Worm (Caenorhabditis elegans): ENCODE results near the gene K04C2.2.

ce11 chrIII:6928725-6929124, 39.2 kb downstream of the K04C2.2 start, which contains the start of gene flap-1:
- TF ChIP-seq nhr-12 (tag; optimal IDR thresholded peaks at IDR 0.05) (no peak), unc-62 (GFP tag; optimal IDR thresholded peaks at IDR 0.05) (no peak), ztf-11 (tag; optimal IDR thresholded peaks at IDR 0.05) (no peak), egl-27 (tag; optimal IDR thresholded peaks at IDR 0.05) (no peak), snpc-4 (tag; optimal IDR thresholded peaks at IDR 0.05) (no peak), aly-2 (tag; optimal IDR thresholded peaks at IDR 0.05) (no peak)

Measured in whole organism, L2 larva.